Worm (Caenorhabditis elegans) whole organism, young adult: ENCODE data around the gene Y51H4A.938.
A peak's percentile ranks its signal among the peaks of the same experiment; 100 is the strongest.

ENCODE experiments used
- B0019.2 ChIP-seq: fragments of 200-800 bp; sonication (Bioruptor generic); conservative IDR thresholded peaks from 2 replicates; pipeline ENCODE4 v1.3.6; 2022; ENCODE audit warnings: missing genetic modification reagents, missing genetic modification characterization, missing compliant biosample characterization
- B0035.1 ChIP-seq: sonication (generic microtip); optimal IDR thresholded peaks from 2 replicates; lab custom pipeline; 2016; ENCODE audit warnings: missing genetic modification characterization, mild to moderate bottlenecking, missing compliant biosample characterization, missing genotype, missing genetic modification reagents
- B0261.1 ChIP-seq: sonication (generic microtip); optimal IDR thresholded peaks from 2 replicates; lab custom pipeline; 2016; ENCODE audit warnings: mild to moderate bottlenecking, missing genetic modification characterization, moderate library complexity, missing compliant biosample characterization
- C06A6.2 ChIP-seq: fragments of 200-800 bp; sonication (Bioruptor generic); conservative IDR thresholded peaks from 2 replicates; pipeline ENCODE4 v1.3.6; 2022; ENCODE audit warnings: missing genetic modification characterization, missing compliant biosample characterization
- F37B4.10 ChIP-seq: fragments of 200-800 bp; sonication (Bioruptor generic); IDR thresholded peaks from 2 replicates; pipeline ENCODE4 v1.3.6; 2022; ENCODE audit warnings: missing genetic modification characterization, missing compliant biosample characterization
- F39B2.1 ChIP-seq: fragments of 200-800 bp; sonication (Bioruptor generic); IDR thresholded peaks from 2 replicates; pipeline ENCODE4 v1.3.6; 2022; ENCODE audit warnings: missing genetic modification reagents, missing genetic modification characterization, missing compliant biosample characterization
- F49E8.2 ChIP-seq: sonication (generic microtip); optimal IDR thresholded peaks from 3 replicates; lab custom pipeline; 2017; ENCODE audit warnings: missing genetic modification characterization, mild to moderate bottlenecking, missing compliant biosample characterization, antibody characterized with exemption, moderate library complexity; ENCODE audit not compliant: insufficient read depth
- F52B5.7 ChIP-seq: sonication (generic microtip); optimal IDR thresholded peaks from 2 replicates; lab custom pipeline; 2016; ENCODE audit warnings: mild to moderate bottlenecking, missing genetic modification characterization, missing compliant biosample characterization
- F57A8.1 ChIP-seq: fragments of 200-800 bp; sonication (Bioruptor generic); optimal IDR thresholded peaks from 2 replicates; lab custom pipeline; 2018; ENCODE audit warnings: mild to moderate bottlenecking, missing genetic modification characterization, moderate library complexity, missing compliant biosample characterization
- K11D2.4 ChIP-seq: fragments of 200-800 bp; sonication (Bioruptor generic); IDR thresholded peaks from 2 replicates; pipeline ENCODE4 v1.3.6; 2022; ENCODE audit warnings: missing genetic modification reagents, missing genetic modification characterization, missing compliant biosample characterization
- Y53G8AR.9 ChIP-seq: fragments of 200-800 bp; sonication (Bioruptor generic); conservative IDR thresholded peaks from 2 replicates; pipeline ENCODE4 v1.3.6; 2022; ENCODE audit warnings: missing genetic modification reagents, missing genetic modification characterization, missing compliant biosample characterization
- Y79H2A.3 ChIP-seq: fragments of 200-800 bp; sonication (Bioruptor generic); conservative IDR thresholded peaks from 2 replicates; pipeline ENCODE4 v1.3.6; 2022; ENCODE audit warnings: missing genetic modification reagents, missing genetic modification characterization, missing compliant biosample characterization
- akir-1 ChIP-seq: fragments of 200-800 bp; sonication (Bioruptor generic); optimal IDR thresholded peaks from 2 replicates; lab custom pipeline; 2018; ENCODE audit warnings: mild to moderate bottlenecking, missing genetic modification characterization, moderate library complexity, missing compliant biosample characterization
- ama-1 ChIP-seq, 3 experiments: fragments of 150-350 bp in 1 of 3; sonication (generic microtip) in 2 of 3; optimal IDR thresholded peaks; 2 replicates each; lab custom pipeline; 2014 to 2018; ENCODE audit warnings: missing biosample characterization in 2 of 3, missing genetic modification characterization in 2 of 3, missing genetic modification reagents in 2 of 3
- attf-3 ChIP-seq: fragments of 200-800 bp; sonication (Bioruptor generic); conservative IDR thresholded peaks from 2 replicates; pipeline ENCODE4 v1.3.6; 2022; ENCODE audit warnings: missing genetic modification reagents, missing genetic modification characterization, missing compliant biosample characterization
- bed-1 ChIP-seq: fragments of 200-800 bp; sonication (Bioruptor generic); IDR thresholded peaks from 2 replicates; pipeline ENCODE4 v1.3.6; 2022; ENCODE audit warnings: missing genetic modification reagents, missing genetic modification characterization, missing compliant biosample characterization
- cebp-2 ChIP-seq: fragments of 200-800 bp; sonication (Bioruptor generic); IDR thresholded peaks from 2 replicates; pipeline ENCODE4 v1.3.6; 2022; ENCODE audit warnings: missing genetic modification characterization, missing compliant biosample characterization
- ceh-58 ChIP-seq: fragments of 200-800 bp; sonication (Bioruptor generic); IDR thresholded peaks from 2 replicates; pipeline ENCODE4 v1.3.6; 2022; ENCODE audit warnings: missing genetic modification characterization, missing compliant biosample characterization
- chd-7 ChIP-seq: sonication (generic microtip); optimal IDR thresholded peaks from 2 replicates; lab custom pipeline; 2016; ENCODE audit warnings: mild to moderate bottlenecking, missing genetic modification characterization, moderate library complexity, missing compliant biosample characterization
- die-1 ChIP-seq: sonication (generic microtip); optimal IDR thresholded peaks from 2 replicates; lab custom pipeline; 2016; ENCODE audit warnings: missing genotype, mild to moderate bottlenecking, missing genetic modification characterization, missing compliant biosample characterization
- dox-1 ChIP-seq: fragments of 200-800 bp; sonication (Bioruptor generic); IDR thresholded peaks from 2 replicates; pipeline ENCODE4 v1.3.6; 2022; ENCODE audit warnings: missing genetic modification reagents, missing genetic modification characterization, missing compliant biosample characterization
- dpl-1 ChIP-seq: fragments of 150-350 bp; optimal IDR thresholded peaks from 2 replicates; lab custom pipeline; 2014; ENCODE audit warnings: missing biosample characterization, missing genetic modification reagents, missing genetic modification characterization
- egrh-3 ChIP-seq: fragments of 200-800 bp; sonication (Bioruptor generic); IDR thresholded peaks from 2 replicates; pipeline ENCODE4 v1.3.6; 2022; ENCODE audit warnings: missing genetic modification reagents, missing genetic modification characterization, missing compliant biosample characterization
- gei-17 ChIP-seq: fragments of 200-800 bp; sonication (Bioruptor generic); optimal IDR thresholded peaks from 2 replicates; lab custom pipeline; 2018; ENCODE audit warnings: mild to moderate bottlenecking, missing genetic modification characterization, missing compliant biosample characterization
- hlh-12 ChIP-seq: sonication (generic microtip); optimal IDR thresholded peaks from 2 replicates; lab custom pipeline; 2016; ENCODE audit warnings: missing genetic modification characterization, missing compliant biosample characterization
- hmg-20 ChIP-seq: fragments of 200-800 bp; sonication (Bioruptor generic); IDR thresholded peaks from 2 replicates; pipeline ENCODE4 v1.3.6; 2022; ENCODE audit warnings: missing genetic modification reagents, missing genetic modification characterization, missing compliant biosample characterization
- hrde-1 ChIP-seq: sonication (generic microtip); optimal IDR thresholded peaks from 2 replicates; lab custom pipeline; 2016; ENCODE audit warnings: missing genetic modification characterization, mild to moderate bottlenecking, missing compliant biosample characterization, moderate library complexity, missing genotype, missing genetic modification reagents, borderline replicate concordance
- hsf-1 ChIP-seq: fragments of 200-800 bp; sonication (Bioruptor generic); IDR thresholded peaks from 2 replicates; pipeline ENCODE4 v1.3.6; 2022; ENCODE audit warnings: missing genetic modification reagents, missing genetic modification characterization, missing compliant biosample characterization
- lag-1 ChIP-seq: fragments of 200-800 bp; sonication (Bioruptor generic); IDR thresholded peaks from 2 replicates; pipeline ENCODE4 v1.3.6; 2022; ENCODE audit warnings: missing genetic modification reagents, missing genetic modification characterization, missing compliant biosample characterization
- let-526 ChIP-seq: fragments of 200-800 bp; sonication (Bioruptor generic); IDR thresholded peaks from 2 replicates; pipeline ENCODE4 v1.3.6; 2022; ENCODE audit warnings: missing genetic modification reagents, missing genetic modification characterization, missing compliant biosample characterization
- lin-26 ChIP-seq: fragments of 200-800 bp; sonication (Bioruptor generic); IDR thresholded peaks from 2 replicates; pipeline ENCODE4 v1.3.6; 2022; ENCODE audit warnings: missing genetic modification reagents, missing genetic modification characterization, missing compliant biosample characterization
- lin-35 ChIP-seq, 3 experiments: fragments of 150-350 bp in 2 of 3; sonication (generic microtip) in 1 of 3; optimal IDR thresholded peaks; 2 replicates each; lab custom pipeline; 2014 to 2018; ENCODE audit warnings: missing biosample characterization in 3 of 3, missing genetic modification characterization in 3 of 3, missing genetic modification reagents in 3 of 3
- madf-6 ChIP-seq: fragments of 200-800 bp; sonication (Bioruptor generic); IDR thresholded peaks from 2 replicates; pipeline ENCODE4 v1.3.6; 2022; ENCODE audit warnings: missing genetic modification reagents, missing genetic modification characterization, missing compliant biosample characterization
- mcd-1 ChIP-seq: fragments of 200-800 bp; sonication (Bioruptor generic); IDR thresholded peaks from 2 replicates; pipeline ENCODE4 v1.3.6; 2022; ENCODE audit warnings: missing genetic modification reagents, missing genetic modification characterization, missing compliant biosample characterization
- nhr-120 ChIP-seq: fragments of 200-800 bp; sonication (Bioruptor generic); IDR thresholded peaks from 2 replicates; pipeline ENCODE4 v1.3.6; 2022; ENCODE audit warnings: missing genetic modification characterization, missing compliant biosample characterization
- nhr-80 ChIP-seq: sonication (generic microtip); optimal IDR thresholded peaks from 2 replicates; lab custom pipeline; 2016; ENCODE audit warnings: missing genetic modification characterization, missing compliant biosample characterization
- nhr-90 ChIP-seq: sonication (generic microtip); optimal IDR thresholded peaks from 2 replicates; lab custom pipeline; 2016; ENCODE audit warnings: missing genotype, mild to moderate bottlenecking, missing genetic modification characterization, missing compliant biosample characterization
- rec-8 ChIP-seq, 2 experiments: sonication (generic microtip); optimal IDR thresholded peaks; 2 replicates each; lab custom pipeline; 2016; ENCODE audit warnings: mild to moderate bottlenecking in 2 of 2, missing genetic modification characterization in 2 of 2, missing genetic modification reagents in 2 of 2, missing genotype in 2 of 2, missing biosample characterization in 1 of 2, missing compliant biosample characterization in 1 of 2, moderate library complexity in 1 of 2
- sea-2 ChIP-seq: fragments of 200-800 bp; sonication (Bioruptor generic); IDR thresholded peaks from 2 replicates; pipeline ENCODE4 v1.3.6; 2022; ENCODE audit warnings: missing genetic modification characterization, missing compliant biosample characterization
- snpc-1.1 ChIP-seq: sonication (generic microtip); optimal IDR thresholded peaks from 2 replicates; lab custom pipeline; 2017; ENCODE audit warnings: missing genetic modification characterization, mild to moderate bottlenecking, missing compliant biosample characterization, antibody characterized with exemption, moderate library complexity, missing genotype, missing genetic modification reagents; ENCODE audit not compliant: insufficient read depth
- snpc-3.4 ChIP-seq: sonication (generic microtip); optimal IDR thresholded peaks from 2 replicates; lab custom pipeline; 2017; ENCODE audit warnings: missing genetic modification characterization, mild to moderate bottlenecking, missing compliant biosample characterization, antibody characterized with exemption, moderate library complexity, missing genotype, missing genetic modification reagents
- tbp1 ChIP-seq: fragments of 200-800 bp; sonication (Bioruptor generic); optimal IDR thresholded peaks from 2 replicates; lab custom pipeline; 2018; ENCODE audit warnings: mild to moderate bottlenecking, missing genetic modification characterization, missing compliant biosample characterization
- tbx-9 ChIP-seq: sonication (generic microtip); optimal IDR thresholded peaks from 2 replicates; lab custom pipeline; 2016; ENCODE audit warnings: borderline replicate concordance, missing genetic modification characterization, inconsistent platforms, missing compliant biosample characterization
- unc-62 ChIP-seq: fragments of 150-350 bp; optimal IDR thresholded peaks from 2 replicates; lab custom pipeline; 2014; ENCODE audit warnings: missing biosample characterization, missing genetic modification reagents, missing genetic modification characterization
- ztf-25 ChIP-seq: fragments of 200-800 bp; sonication (Bioruptor generic); IDR thresholded peaks from 2 replicates; pipeline ENCODE4 v1.3.6; 2022; ENCODE audit warnings: missing genetic modification reagents, missing genetic modification characterization, missing compliant biosample characterization
- ztf-28 ChIP-seq: fragments of 200-800 bp; sonication (Bioruptor generic); IDR thresholded peaks from 2 replicates; pipeline ENCODE4 v1.3.6; 2022; ENCODE audit warnings: missing genetic modification reagents, missing genetic modification characterization, missing compliant biosample characterization

The Y51H4A.938 gene

ce11 chrIV:16503590-16504217 is 22.7 kb downstream of the Y51H4A.938 start (continued):
- no peak for TF ChIP-seq K11D2.4
- TF ChIP-seq cebp-2 (GFP tag; lab: Robert Waterston, UW), result peak; percentile 89; the same call in 1 of the 2 replicates
- TF ChIP-seq lin-26, result peak; percentile 98
- peak; percentile 77 for TF ChIP-seq madf-6 (GFP tag; lab: Robert Waterston, UW)
- TF ChIP-seq unc-62 (GFP tag; lab: Kevin White, UChicago), result no peak
- no peak for TF ChIP-seq hlh-12 (tag; lab: Kevin White, UChicago)
- peak; percentile 68 for TF ChIP-seq snpc-1.1 (tag; lab: Kevin White, UChicago)
- peak; percentile 85; the same call in 1 of the 2 replicates for TF ChIP-seq ztf-28 (GFP tag; lab: Robert Waterston, UW)
- peak; percentile 80 for TF ChIP-seq Y53G8AR.9 (GFP tag; lab: Robert Waterston, UW)
- TF ChIP-seq lag-1 (GFP tag; lab: Robert Waterston, UW), result 0 out of 2 replicates have a peak, but pooled peaks have one; percentile 58
- TF ChIP-seq ztf-25, result peak; percentile 92
- no peak for TF ChIP-seq let-526 (GFP tag; lab: Robert Waterston, UW)
- peak; percentile 85 for TF ChIP-seq hrde-1 (tag; lab: Kevin White, UChicago)
- no peak for TF ChIP-seq gei-17 (GFP tag; lab: Kevin White, UChicago)
- peak; percentile 57; the same call in 1 of the 2 replicates for TF ChIP-seq Y79H2A.3 (GFP tag; lab: Robert Waterston, UW)
- TF ChIP-seq F49E8.2 (tag; lab: Kevin White, UChicago), result peak; percentile 67
- TF ChIP-seq dpl-1 (GFP tag; lab: Kevin White, UChicago), result peak; percentile 6
- 0 out of 2 replicates have a peak, but pooled peaks have one; percentile 78 for TF ChIP-seq ceh-58 (GFP tag; lab: Robert Waterston, UW)
- TF ChIP-seq chd-7 (tag; lab: Kevin White, UChicago), result peak; percentile 74
- peak; percentile 79 for TF ChIP-seq B0261.1
- no peak for TF ChIP-seq C06A6.2
- peak in 1 of 3 experiments; percentile 59 for TF ChIP-seq lin-35 (GFP tag; optimal IDR thresholded peaks at IDR 0.05; lab: Kevin White, UChicago)
- TF ChIP-seq dox-1 (GFP tag; lab: Robert Waterston, UW), result peak; percentile 79
- no peak for TF ChIP-seq akir-1 (GFP tag; lab: Kevin White, UChicago)
- peak; percentile 85 for TF ChIP-seq snpc-3.4
- peak; percentile 65 for TF ChIP-seq mcd-1 (GFP tag; lab: Robert Waterston, UW)
- peak; percentile 96 for TF ChIP-seq tbp1
- TF ChIP-seq tbx-9 (tag; lab: Kevin White, UChicago), result no peak
- TF ChIP-seq nhr-90 (tag; lab: Kevin White, UChicago), result peak; percentile 89
- peak; percentile 87 for TF ChIP-seq hsf-1
- peak; percentile 46 to 83 for TF ChIP-seq rec-8 (tag; optimal IDR thresholded peaks at IDR 0.05; lab: Kevin White, UChicago)
- peak; percentile 39 for TF ChIP-seq B0035.1 (tag; lab: Kevin White, UChicago)
- TF ChIP-seq F52B5.7 (tag; lab: Kevin White, UChicago), result peak; percentile 84
- TF ChIP-seq attf-3 (GFP tag; lab: Robert Waterston, UW), result peak; percentile 33; the same call in 1 of the 2 replicates
- TF ChIP-seq bed-1, result peak; percentile 81; the same call in 1 of the 2 replicates
- 0 out of 2 replicates have a peak, but pooled peaks have one; percentile 62 for TF ChIP-seq F37B4.10 (GFP tag; lab: Robert Waterston, UW)
- no peak for TF ChIP-seq ama-1 (optimal IDR thresholded peaks at IDR 0.05; lab: Kevin White, UChicago)
- peak; percentile 69 to 72 for TF ChIP-seq ama-1 (GFP tag; optimal IDR thresholded peaks at IDR 0.05; lab: Kevin White, UChicago)
- TF ChIP-seq F39B2.1 (GFP tag; lab: Robert Waterston, UW), result peak; percentile 65; the same call in 1 of the 2 replicates
- no peak for TF ChIP-seq egrh-3 (GFP tag; lab: Robert Waterston, UW)
- 0 out of 2 replicates have a peak, but pooled peaks have one; percentile 38 for TF ChIP-seq sea-2 (GFP tag; lab: Robert Waterston, UW)
- TF ChIP-seq F57A8.1, result peak; percentile 48
- 0 out of 2 replicates have a peak, but pooled peaks have one; percentile 39 for TF ChIP-seq B0019.2
- TF ChIP-seq nhr-120 (GFP tag; lab: Robert Waterston, UW), result peak; percentile 84; the same call in 1 of the 2 replicates
- peak; percentile 3 for TF ChIP-seq nhr-80 (tag; lab: Kevin White, UChicago)
- TF ChIP-seq hmg-20 (GFP tag; lab: Robert Waterston, UW), result peak; percentile 51; the same call in 1 of the 2 replicates
- TF ChIP-seq die-1 (tag; lab: Kevin White, UChicago), result peak; percentile 91
